Fruit fly (Drosophila melanogaster) whole organism, embryonic: ENCODE results near the gene Neto.
A peak's percentile ranks its signal among the peaks of the same experiment; 100 is the strongest.

Experiments
- ATbp ChIP-seq: fragments of 200-800 bp; sonication (Bioruptor generic); optimal IDR thresholded peaks from 2 replicates; lab custom pipeline; 2017; ENCODE audit warnings: missing biosample characterization, mild to moderate bottlenecking, missing genetic modification characterization, missing genetic modification reagents
- Adf1 ChIP-seq: fragments of 200-800 bp; sonication (Bioruptor generic); IDR thresholded peaks from 2 replicates; pipeline ENCODE4 v1.3.6; 2022; ENCODE audit warnings: missing biosample characterization, missing genetic modification characterization
- B-H2 ChIP-seq: fragments of 200-800 bp; sonication (Bioruptor generic); optimal IDR thresholded peaks from 2 replicates; lab custom pipeline; 2018; ENCODE audit warnings: missing biosample characterization, mild to moderate bottlenecking, missing genetic modification characterization
- Bgb ChIP-seq: fragments of 200-800 bp; sonication (Bioruptor generic); IDR thresholded peaks from 2 replicates; pipeline ENCODE4 v1.3.6; 2022; ENCODE audit warnings: missing biosample characterization, missing genetic modification characterization; ENCODE audit not compliant: partially characterized antibody
- CG10209 ChIP-seq: fragments of 200-800 bp; sonication (Bioruptor generic); optimal IDR thresholded peaks from 3 replicates; lab custom pipeline; 2017; ENCODE audit warnings: missing biosample characterization, mild to moderate bottlenecking, missing genetic modification characterization, missing genetic modification reagents
- CG12219 ChIP-seq: fragments of 200-800 bp; sonication (Bioruptor generic); optimal IDR thresholded peaks from 3 replicates; lab custom pipeline; 2018; ENCODE audit warnings: missing biosample characterization, mild to moderate bottlenecking, missing genetic modification characterization
- CG13287 ChIP-seq: fragments of 200-800 bp; sonication (Bioruptor generic); IDR thresholded peaks from 2 replicates; pipeline ENCODE4 v1.3.6; 2022; ENCODE audit warnings: missing biosample characterization, missing genetic modification characterization; ENCODE audit not compliant: partially characterized antibody
- CG14441 ChIP-seq: fragments of 200-800 bp; sonication (Bioruptor generic); IDR thresholded peaks from 2 replicates; pipeline ENCODE4 v1.3.6; 2022; ENCODE audit warnings: missing biosample characterization, missing genetic modification characterization
- CG14965 ChIP-seq: fragments of 200-800 bp; sonication (Bioruptor generic); optimal IDR thresholded peaks from 2 replicates; lab custom pipeline; 2016; ENCODE audit warnings: missing biosample characterization, missing genetic modification characterization, borderline replicate concordance
- CG2202 ChIP-seq: fragments of 200-800 bp; sonication (Bioruptor generic); optimal IDR thresholded peaks from 2 replicates; lab custom pipeline; 2018; ENCODE audit warnings: missing biosample characterization, mild to moderate bottlenecking, missing genetic modification characterization
- CG30403 ChIP-seq: fragments of 200-800 bp; sonication (Bioruptor generic); optimal IDR thresholded peaks from 3 replicates; lab custom pipeline; 2016; ENCODE audit warnings: missing biosample characterization, missing genetic modification characterization
- CG31388 ChIP-seq: fragments of 200-800 bp; sonication (Bioruptor generic); optimal IDR thresholded peaks from 2 replicates; lab custom pipeline; 2016; ENCODE audit warnings: missing biosample characterization, missing genetic modification characterization
- CG3163 ChIP-seq: fragments of 200-800 bp; sonication (Bioruptor generic); optimal IDR thresholded peaks from 3 replicates; lab custom pipeline; 2016; ENCODE audit warnings: missing biosample characterization, missing genetic modification characterization
- CG32532 ChIP-seq: fragments of 200-800 bp; sonication (Bioruptor generic); IDR thresholded peaks from 2 replicates; pipeline ENCODE4 v1.3.6; 2022; ENCODE audit warnings: missing biosample characterization, missing genetic modification characterization
- CG34224 ChIP-seq: fragments of 200-800 bp; sonication (Bioruptor generic); IDR thresholded peaks from 3 replicates; pipeline ENCODE4 v1.3.6; 2022; ENCODE audit warnings: missing biosample characterization, missing genetic modification characterization; ENCODE audit not compliant: partially characterized antibody
- CG34376 ChIP-seq: fragments of 200-800 bp; sonication (Bioruptor generic); optimal IDR thresholded peaks from 2 replicates; lab custom pipeline; 2018; ENCODE audit warnings: missing biosample characterization, mild to moderate bottlenecking, missing genetic modification characterization
- CG3995 ChIP-seq: fragments of 200-800 bp; sonication (Bioruptor generic); optimal IDR thresholded peaks from 3 replicates; lab custom pipeline; 2016; ENCODE audit warnings: missing biosample characterization, missing genetic modification characterization
- CG4282 ChIP-seq: fragments of 200-800 bp; sonication (Bioruptor generic); optimal IDR thresholded peaks from 2 replicates; lab custom pipeline; 2016; ENCODE audit warnings: missing biosample characterization, missing genetic modification characterization
- CG4360 ChIP-seq: fragments of 200-800 bp; sonication (Bioruptor generic); IDR thresholded peaks from 2 replicates; pipeline ENCODE4 v1.3.6; 2022; ENCODE audit warnings: missing biosample characterization, missing genetic modification characterization
- CG5245 ChIP-seq: fragments of 200-800 bp; sonication (Bioruptor generic); optimal IDR thresholded peaks from 3 replicates; lab custom pipeline; 2016; ENCODE audit warnings: missing biosample characterization, missing genetic modification characterization
- CoRest ChIP-seq: fragments of 200-800 bp; sonication (Bioruptor generic); optimal IDR thresholded peaks from 3 replicates; lab custom pipeline; 2018; ENCODE audit warnings: missing biosample characterization, mild to moderate bottlenecking, missing genetic modification characterization, moderate library complexity
- E2f1 ChIP-seq: fragments of 200-800 bp; sonication (Bioruptor generic); IDR thresholded peaks from 2 replicates; pipeline ENCODE4 v1.3.6; 2022; ENCODE audit warnings: missing biosample characterization, missing genetic modification characterization
- Hey ChIP-seq: fragments of 200-800 bp; sonication (Bioruptor generic); optimal IDR thresholded peaks from 3 replicates; lab custom pipeline; 2018; ENCODE audit warnings: missing biosample characterization, mild to moderate bottlenecking, missing genetic modification characterization
- Hmx ChIP-seq: fragments of 200-800 bp; sonication (Bioruptor generic); optimal IDR thresholded peaks from 2 replicates; lab custom pipeline; 2016; ENCODE audit warnings: missing biosample characterization, missing genetic modification characterization
- Hr78 ChIP-seq, 2 experiments: fragments of 200-800 bp in 1 of 2; fragments of >200 bp in 1 of 2; sonication (Bioruptor generic) in 1 of 2; optimal IDR thresholded peaks; 2 replicates each; lab custom pipeline; 2017 to 2019; ENCODE audit warnings: missing biosample characterization in 2 of 2, missing genetic modification characterization in 2 of 2, mild to moderate bottlenecking in 1 of 2, moderate library complexity in 1 of 2
- Jarid2 ChIP-seq: fragments of 200-800 bp; sonication (Bioruptor generic); optimal IDR thresholded peaks from 3 replicates; lab custom pipeline; 2017; ENCODE audit warnings: mild to moderate bottlenecking, missing biosample characterization, missing genetic modification reagents, missing genetic modification characterization
- Kr ChIP-seq: fragments of 200-800 bp; sonication (Bioruptor generic); optimal IDR thresholded peaks from 2 replicates; lab custom pipeline; 2017; ENCODE audit warnings: missing biosample characterization, mild to moderate bottlenecking, missing genetic modification characterization
- Mad ChIP-seq: fragments of 200-800 bp; sonication (Bioruptor generic); optimal IDR thresholded peaks from 2 replicates; lab custom pipeline; 2016; ENCODE audit warnings: missing biosample characterization, missing genetic modification characterization
- Mes4 ChIP-seq: fragments of 200-800 bp; sonication (Bioruptor generic); optimal IDR thresholded peaks from 2 replicates; lab custom pipeline; 2016; ENCODE audit warnings: missing biosample characterization, missing genetic modification characterization
- Nf-YC ChIP-seq: fragments of 200-800 bp; optimal IDR thresholded peaks from 3 replicates; lab custom pipeline; 2019; ENCODE audit warnings: missing biosample characterization, mild to moderate bottlenecking, missing genetic modification characterization, moderate library complexity
- Six4 ChIP-seq: fragments of 200-800 bp; sonication (Bioruptor generic); optimal IDR thresholded peaks from 2 replicates; lab custom pipeline; 2016; ENCODE audit warnings: missing biosample characterization, missing genetic modification characterization
- Xbp1 ChIP-seq: fragments of 200-800 bp; sonication (Bioruptor generic); optimal IDR thresholded peaks from 3 replicates; lab custom pipeline; 2016; ENCODE audit warnings: missing biosample characterization, mild to moderate bottlenecking, missing genetic modification characterization
- ab ChIP-seq: fragments of 200-800 bp; sonication (Bioruptor generic); optimal IDR thresholded peaks from 2 replicates; lab custom pipeline; 2016; ENCODE audit warnings: missing biosample characterization, missing genetic modification characterization
- cad ChIP-seq: fragments of >200 bp; optimal IDR thresholded peaks from 2 replicates; lab custom pipeline; 2017; ENCODE audit warnings: missing biosample characterization, missing genetic modification characterization
- crol ChIP-seq: fragments of 200-800 bp; sonication (Bioruptor generic); IDR thresholded peaks from 2 replicates; pipeline ENCODE4 v1.3.6; 2022; ENCODE audit warnings: missing biosample characterization, missing genetic modification characterization
- crp ChIP-seq, 2 experiments: fragments of 200-800 bp; sonication (Bioruptor generic); optimal IDR thresholded peaks; 2 replicates in 1 of 2; 3 replicates in 1 of 2; lab custom pipeline; 2017; ENCODE audit warnings: missing biosample characterization in 2 of 2, missing genetic modification characterization in 2 of 2, mild to moderate bottlenecking in 1 of 2, moderate library complexity in 1 of 2
- disco-r ChIP-seq: fragments of 200-800 bp; sonication (Bioruptor generic); optimal IDR thresholded peaks from 2 replicates; lab custom pipeline; 2016; ENCODE audit warnings: missing biosample characterization, missing genetic modification characterization
- fd102C ChIP-seq: fragments of 200-800 bp; sonication (Bioruptor generic); optimal IDR thresholded peaks from 2 replicates; lab custom pipeline; 2018; ENCODE audit warnings: missing biosample characterization, mild to moderate bottlenecking, missing genetic modification characterization, moderate library complexity
- grau ChIP-seq: fragments of 200-800 bp; optimal IDR thresholded peaks from 3 replicates; lab custom pipeline; 2019; ENCODE audit warnings: missing biosample characterization, mild to moderate bottlenecking, missing genetic modification characterization, moderate library complexity
- lola ChIP-seq, 3 experiments: fragments of >200 bp in 2 of 3; fragments of 200-800 bp in 1 of 3; sonication (Bioruptor generic) in 1 of 3; optimal IDR thresholded peaks; 2 replicates each; lab custom pipeline; 2017 to 2019; ENCODE audit warnings: missing biosample characterization in 3 of 3, missing genetic modification characterization in 3 of 3, mild to moderate bottlenecking in 1 of 3, moderate library complexity in 1 of 3
- luna ChIP-seq: fragments of 200-800 bp; sonication (Bioruptor generic); optimal IDR thresholded peaks from 2 replicates; lab custom pipeline; 2016; ENCODE audit warnings: missing biosample characterization, missing genetic modification characterization
- peb ChIP-seq: fragments of 200-800 bp; sonication (Bioruptor generic); IDR thresholded peaks from 2 replicates; pipeline ENCODE4 v1.3.6; 2022; ENCODE audit warnings: missing biosample characterization, missing genetic modification characterization
- pros ChIP-seq: fragments of 200-800 bp; sonication (Bioruptor generic); optimal IDR thresholded peaks from 3 replicates; lab custom pipeline; 2019; ENCODE audit warnings: missing biosample characterization, mild to moderate bottlenecking, missing genetic modification characterization, moderate library complexity
- ro ChIP-seq: fragments of 200-800 bp; sonication (Bioruptor generic); IDR thresholded peaks from 2 replicates; pipeline ENCODE4 v1.3.6; 2022; ENCODE audit warnings: missing biosample characterization, missing genetic modification characterization
- run ChIP-seq: fragments of 200-800 bp; sonication (Bioruptor generic); optimal IDR thresholded peaks from 3 replicates; lab custom pipeline; 2018; ENCODE audit warnings: missing biosample characterization, mild to moderate bottlenecking, missing genetic modification characterization
- sens-2 ChIP-seq: fragments of 200-800 bp; sonication (Bioruptor generic); IDR thresholded peaks from 2 replicates; pipeline ENCODE4 v1.3.6; 2022; ENCODE audit warnings: missing biosample characterization, missing genetic modification characterization
- sob ChIP-seq: fragments of 200-800 bp; sonication (Bioruptor generic); IDR thresholded peaks from 2 replicates; pipeline ENCODE4 v1.3.6; 2022; ENCODE audit warnings: missing biosample characterization, missing genetic modification characterization
- vfl ChIP-seq: fragments of 200-800 bp; sonication (Bioruptor generic); optimal IDR thresholded peaks from 2 replicates; lab custom pipeline; 2016; ENCODE audit warnings: missing biosample characterization, missing genetic modification characterization
- zen2 ChIP-seq: fragments of 200-800 bp; sonication (Bioruptor generic); IDR thresholded peaks from 3 replicates; pipeline ENCODE4 v1.3.6; 2022; ENCODE audit warnings: missing biosample characterization, missing genetic modification characterization; ENCODE audit not compliant: partially characterized antibody

The Neto gene

DNA sequence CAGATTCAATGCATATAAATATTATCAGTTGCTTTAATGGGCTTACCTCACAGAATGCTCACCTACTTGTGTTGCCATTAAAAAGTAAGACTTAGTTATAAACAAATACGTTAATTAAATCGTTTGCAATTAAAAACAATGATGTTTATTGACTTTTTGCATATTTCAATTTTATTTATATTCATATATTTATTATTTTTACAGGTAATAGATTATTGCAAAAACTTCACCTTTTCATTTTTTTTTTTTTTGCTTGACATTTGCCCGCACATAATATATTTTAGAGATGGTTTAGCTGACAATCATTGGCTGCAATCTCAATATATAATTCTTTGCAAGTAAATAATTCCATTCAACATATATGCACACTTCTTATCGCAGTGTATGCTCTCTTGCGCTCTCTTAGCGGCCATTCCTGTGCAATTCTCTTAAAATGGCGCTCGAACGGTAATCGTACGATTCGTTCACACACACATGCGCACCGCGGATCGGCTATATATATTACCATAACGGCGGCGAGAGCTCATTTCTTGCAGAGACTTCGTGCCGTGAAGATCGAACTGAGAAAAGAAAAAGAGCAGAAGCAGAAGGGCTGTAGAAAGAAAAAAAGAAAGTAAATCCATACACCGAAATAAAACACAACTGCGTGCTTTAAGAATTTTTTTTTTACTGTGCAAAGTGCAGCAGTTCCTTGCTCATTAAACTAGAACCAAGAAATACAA, 49.2 kb upstream of the Neto start, which contains the start of gene Bcat (continued):
- TF ChIP-seq CG2202 (tag; lab: Kevin White, UChicago) = no peak
- no peak for TF ChIP-seq pros (GFP tag; lab: Kevin White, UChicago)
- TF ChIP-seq ATbp = peak; percentile 11
- peak in 1 of 2 experiments; percentile 10 for TF ChIP-seq crp (GFP tag; optimal IDR thresholded peaks at IDR 0.05; lab: Kevin White, UChicago)
- TF ChIP-seq Nf-YC (tag; lab: Kevin White, UChicago) = peak; percentile 69
- no peak for TF ChIP-seq crol (GFP tag; lab: Robert Waterston, UW)
- TF ChIP-seq CG12219 (GFP tag; lab: Kevin White, UChicago) = no peak
- TF ChIP-seq Hmx (GFP tag; lab: Kevin White, UChicago) = no peak
- 0 out of 2 replicates have a peak, but pooled peaks have one; percentile 26 for TF ChIP-seq E2f1
- no peak for TF ChIP-seq CG14965 (GFP tag; lab: Kevin White, UChicago)
- peak; percentile 82 for TF ChIP-seq CG10209
- TF ChIP-seq ro (GFP tag; lab: Robert Waterston, UW) = no peak
- TF ChIP-seq CG3163 (GFP tag; lab: Kevin White, UChicago) = peak; percentile 96
- peak; percentile 28 for TF ChIP-seq CG34376
- no peak; the same call in 1 of the 2 replicates for TF ChIP-seq CG13287 (GFP tag; lab: Robert Waterston, UW)
- TF ChIP-seq zen2 (GFP tag; lab: Robert Waterston, UW) = no peak
- no peak for TF ChIP-seq CG5245 (GFP tag; lab: Kevin White, UChicago)
- no peak for TF ChIP-seq sob
- TF ChIP-seq CoRest (tag; lab: Kevin White, UChicago) = peak; percentile 89
- TF ChIP-seq Kr = no peak
- TF ChIP-seq sens-2 (GFP tag; lab: Robert Waterston, UW) = no peak
- TF ChIP-seq Xbp1 (GFP tag; lab: Kevin White, UChicago) = peak; percentile 67
- no peak for TF ChIP-seq CG4360 (GFP tag; lab: Robert Waterston, UW)
- TF ChIP-seq CG3995 = no peak
- peak in 1 of 3 experiments; percentile 17 for TF ChIP-seq lola (GFP tag; optimal IDR thresholded peaks at IDR 0.05; lab: Kevin White, UChicago)
- no peak for TF ChIP-seq CG4282 (GFP tag; lab: Kevin White, UChicago)
- no peak for TF ChIP-seq Adf1 (GFP tag; lab: Robert Waterston, UW)
- no peak for TF ChIP-seq cad
- TF ChIP-seq Mes4 (GFP tag; lab: Kevin White, UChicago) = no peak
- no peak for TF ChIP-seq disco-r (GFP tag; lab: Kevin White, UChicago)
- peak; percentile 17 for TF ChIP-seq Six4
- no peak for TF ChIP-seq ab (GFP tag; lab: Kevin White, UChicago)
- TF ChIP-seq peb = no peak
- peak; percentile 57 for TF ChIP-seq CG14441 (GFP tag; lab: Robert Waterston, UW)
- TF ChIP-seq CG34224 (GFP tag; lab: Robert Waterston, UW) = 0 out of 3 replicates have a peak, but pooled peaks have one; percentile 13
- TF ChIP-seq Hr78 (GFP tag; optimal IDR thresholded peaks at IDR 0.05; lab: Kevin White, UChicago) = peak in 1 of 2 experiments; percentile 20
- no peak for TF ChIP-seq Bgb (GFP tag; lab: Robert Waterston, UW)
- no peak for TF ChIP-seq CG31388
- peak; percentile 78 for TF ChIP-seq grau
- TF ChIP-seq Mad = no peak
- peak; percentile 53 for TF ChIP-seq Jarid2 (GFP tag; lab: Kevin White, UChicago)
- peak; percentile 4 for TF ChIP-seq B-H2
- peak; percentile 11 for TF ChIP-seq run
- no peak for TF ChIP-seq Hey
- TF ChIP-seq vfl (GFP tag; lab: Kevin White, UChicago) = no peak
- peak; percentile 73; the same call in 1 of the 2 replicates for TF ChIP-seq CG32532 (GFP tag; lab: Robert Waterston, UW)
- TF ChIP-seq fd102C (GFP tag; lab: Kevin White, UChicago) = no peak
- peak; percentile 82 for TF ChIP-seq CG30403 (GFP tag; lab: Kevin White, UChicago)
- TF ChIP-seq luna (GFP tag; lab: Kevin White, UChicago) = no peak
